Worm (Caenorhabditis elegans) whole organism, L1 larva: Measurements from ENCODE around the gene srw-124.

Experiments
- alr-1 ChIP-seq: fragments of 200-800 bp; sonication (Bioruptor generic); optimal IDR thresholded peaks from 2 replicates; lab custom pipeline; 2018; ENCODE audit warnings: borderline replicate concordance, mild to moderate bottlenecking, missing genetic modification characterization, missing compliant biosample characterization
- ces-1 ChIP-seq: fragments of 150-350 bp; optimal IDR thresholded peaks from 2 replicates; lab custom pipeline; 2014; ENCODE audit warnings: missing biosample characterization, missing genetic modification reagents, missing genetic modification characterization
- fkh-10 ChIP-seq: sonication (generic microtip); optimal IDR thresholded peaks from 2 replicates; lab custom pipeline; 2017; ENCODE audit warnings: missing biosample characterization, missing genetic modification reagents, missing genetic modification characterization
- hpl-2 ChIP-seq: fragments of 150-350 bp; optimal IDR thresholded peaks from 2 replicates; lab custom pipeline; 2014; ENCODE audit warnings: missing biosample characterization, missing genetic modification reagents, missing genetic modification characterization
- lin-13 ChIP-seq: fragments of 150-350 bp; optimal IDR thresholded peaks from 2 replicates; lab custom pipeline; 2014; ENCODE audit warnings: missing biosample characterization, missing genetic modification reagents, missing genetic modification characterization
- lsy-2 ChIP-seq, 2 experiments: fragments of 150-350 bp; optimal IDR thresholded peaks; 2 replicates each; lab custom pipeline; 2014; ENCODE audit warnings: missing biosample characterization in 2 of 2, missing genetic modification characterization in 2 of 2
- mdl-1 ChIP-seq, 2 experiments: fragments of 150-350 bp; optimal IDR thresholded peaks; 2 replicates each; lab custom pipeline; 2014 to 2017; ENCODE audit warnings: missing biosample characterization in 2 of 2, missing genetic modification characterization in 2 of 2, inconsistent platforms in 1 of 2
- nhr-19 ChIP-seq: fragments of 200-800 bp; sonication (Bioruptor generic); conservative IDR thresholded peaks from 2 replicates; pipeline ENCODE4 v1.3.6; 2022; ENCODE audit warnings: missing genetic modification characterization, missing compliant biosample characterization
- nhr-237 ChIP-seq: fragments of 150-350 bp; optimal IDR thresholded peaks from 2 replicates; lab custom pipeline; 2014; ENCODE audit warnings: missing biosample characterization, missing genetic modification characterization
- unc-62 ChIP-seq: fragments of 150-350 bp; optimal IDR thresholded peaks from 2 replicates; lab custom pipeline; 2014; ENCODE audit warnings: missing biosample characterization, missing genetic modification reagents, missing genetic modification characterization

DNA sequence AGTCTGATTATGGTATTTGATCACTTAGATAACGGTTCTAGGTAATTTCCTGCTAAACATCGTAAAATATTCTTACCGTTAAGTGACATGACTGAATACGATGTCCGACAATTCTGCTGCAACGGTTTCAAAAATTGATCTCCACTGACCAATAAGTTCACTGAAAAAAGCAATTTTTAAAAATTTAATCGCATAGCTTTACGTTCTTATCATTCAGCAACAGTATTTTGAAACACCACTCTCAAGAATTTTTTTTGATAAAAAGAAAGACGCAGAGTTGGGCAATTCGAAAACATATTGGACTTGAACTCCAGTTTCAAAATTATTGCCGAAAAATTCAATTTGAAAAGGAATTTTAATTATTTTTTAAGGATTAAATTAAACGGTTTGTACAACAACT lies 48.8 kb upstream of the srw-124 start, which contains the start of gene C31B8.12:
- no peak for TF ChIP-seq hpl-2 (GFP tag; lab: Kevin White, UChicago)
- TF ChIP-seq lin-13 (GFP tag; lab: Kevin White, UChicago) = no peak
- TF ChIP-seq fkh-10 (GFP tag; lab: Kevin White, UChicago) = no peak
- no peak for TF ChIP-seq nhr-19
- no peak for TF ChIP-seq unc-62
- TF ChIP-seq nhr-237 = no peak
- no peak for TF ChIP-seq ces-1 (GFP tag; lab: Kevin White, UChicago)
- TF ChIP-seq lsy-2 (tag; optimal IDR thresholded peaks at IDR 0.05; lab: Kevin White, UChicago) = no peak
- no peak for TF ChIP-seq mdl-1 (tag; optimal IDR thresholded peaks at IDR 0.05; lab: Kevin White, UChicago)
- no peak for TF ChIP-seq alr-1 (tag; lab: Kevin White, UChicago)
